Fruit fly (Drosophila melanogaster) whole organism, embryonic: ENCODE results near the gene Rpt6R.

Experiments
- Ada2b ChIP-seq: fragments of 200-800 bp; sonication (Bioruptor generic); IDR thresholded peaks from 2 replicates; pipeline ENCODE4 v1.3.6; 2022; ENCODE audit warnings: missing biosample characterization, missing genetic modification characterization
- Asciz ChIP-seq: fragments of 200-800 bp; sonication (Bioruptor generic); optimal IDR thresholded peaks from 2 replicates; lab custom pipeline; 2017; ENCODE audit warnings: missing biosample characterization, mild to moderate bottlenecking, missing genetic modification characterization, missing genetic modification reagents
- Awh ChIP-seq: fragments of 200-800 bp; sonication (Bioruptor generic); IDR thresholded peaks from 2 replicates; pipeline ENCODE4, ENCODE4 v1.3.6; 2022; ENCODE audit warnings: missing biosample characterization, missing genetic modification characterization
- CG10366 ChIP-seq: fragments of 200-800 bp; sonication (Bioruptor generic); IDR thresholded peaks from 2 replicates; pipeline ENCODE4 v1.3.6; 2022; ENCODE audit warnings: missing biosample characterization, missing genetic modification characterization
- CG11723 ChIP-seq: fragments of 200-800 bp; sonication (Bioruptor generic); optimal IDR thresholded peaks from 2 replicates; lab custom pipeline; 2017; ENCODE audit warnings: missing biosample characterization, mild to moderate bottlenecking, missing genetic modification characterization
- CG12104 ChIP-seq: fragments of 200-800 bp; sonication (Bioruptor generic); optimal IDR thresholded peaks from 3 replicates; lab custom pipeline; 2016; ENCODE audit warnings: missing biosample characterization, missing genetic modification characterization
- CG13296 ChIP-seq: fragments of 200-800 bp; sonication (Bioruptor generic); optimal IDR thresholded peaks from 3 replicates; lab custom pipeline; 2018; ENCODE audit warnings: missing biosample characterization, mild to moderate bottlenecking, missing genetic modification characterization
- CG13624 ChIP-seq: fragments of 200-800 bp; sonication (Bioruptor generic); optimal IDR thresholded peaks from 2 replicates; lab custom pipeline; 2016; ENCODE audit warnings: missing biosample characterization, missing genetic modification characterization
- CG15479 ChIP-seq: fragments of 200-800 bp; sonication (Bioruptor generic); optimal IDR thresholded peaks from 3 replicates; lab custom pipeline; 2019; ENCODE audit warnings: missing biosample characterization, mild to moderate bottlenecking, missing genetic modification characterization, moderate library complexity
- CG16779 ChIP-seq: fragments of 200-800 bp; sonication (Bioruptor generic); IDR thresholded peaks from 2 replicates; pipeline ENCODE4 v1.3.6; 2022; ENCODE audit warnings: missing biosample characterization, missing genetic modification characterization
- CG1832 ChIP-seq: fragments of 200-800 bp; sonication (Bioruptor generic); optimal IDR thresholded peaks from 2 replicates; lab custom pipeline; 2017; ENCODE audit warnings: missing biosample characterization, mild to moderate bottlenecking, missing genetic modification characterization, inconsistent platforms
- CG2116 ChIP-seq: fragments of 200-800 bp; sonication (Bioruptor generic); optimal IDR thresholded peaks from 3 replicates; lab custom pipeline; 2018; ENCODE audit warnings: missing biosample characterization, mild to moderate bottlenecking, missing genetic modification characterization
- CG2199 ChIP-seq: fragments of 200-800 bp; sonication (Bioruptor generic); IDR thresholded peaks from 3 replicates; pipeline ENCODE4 v1.3.6; 2022; ENCODE audit warnings: missing biosample characterization, missing genetic modification characterization
- CG2202 ChIP-seq: fragments of 200-800 bp; sonication (Bioruptor generic); optimal IDR thresholded peaks from 2 replicates; lab custom pipeline; 2018; ENCODE audit warnings: missing biosample characterization, mild to moderate bottlenecking, missing genetic modification characterization
- CG3726 ChIP-seq: fragments of 200-800 bp; sonication (Bioruptor generic); IDR thresholded peaks from 3 replicates; pipeline ENCODE4, ENCODE4 v1.3.6; 2022; ENCODE audit warnings: missing biosample characterization, missing genetic modification characterization
- CG4617 ChIP-seq: fragments of 200-800 bp; sonication (Bioruptor generic); optimal IDR thresholded peaks from 3 replicates; lab custom pipeline; 2016; ENCODE audit warnings: missing biosample characterization, missing genetic modification characterization, borderline replicate concordance
- CG6683 ChIP-seq: fragments of 200-800 bp; sonication (Bioruptor generic); optimal IDR thresholded peaks from 2 replicates; lab custom pipeline; 2017; ENCODE audit warnings: missing biosample characterization, mild to moderate bottlenecking, missing genetic modification characterization, missing genetic modification reagents
- CG9609 ChIP-seq: fragments of 200-800 bp; sonication (Bioruptor generic); optimal IDR thresholded peaks from 3 replicates; lab custom pipeline; 2016; ENCODE audit warnings: missing biosample characterization, missing genetic modification characterization
- CG9876 ChIP-seq: fragments of 200-800 bp; sonication (Bioruptor generic); optimal IDR thresholded peaks from 2 replicates; lab custom pipeline; 2016; ENCODE audit warnings: missing biosample characterization, missing genetic modification characterization
- CHES-1-like ChIP-seq: fragments of 200-800 bp; sonication (Bioruptor generic); optimal IDR thresholded peaks from 2 replicates; lab custom pipeline; 2016; ENCODE audit warnings: missing biosample characterization, missing genetic modification characterization
- Dbx ChIP-seq: fragments of 200-800 bp; sonication (Bioruptor generic); IDR thresholded peaks from 3 replicates; pipeline ENCODE4 v1.3.6; 2022; ENCODE audit warnings: missing biosample characterization, missing genetic modification characterization
- Dll ChIP-seq: fragments of 200-800 bp; sonication (Bioruptor generic); IDR thresholded peaks from 4 replicates; pipeline ENCODE4 v1.3.6; 2022; ENCODE audit warnings: missing biosample characterization, missing genetic modification characterization; ENCODE audit not compliant: partially characterized antibody
- Drgx ChIP-seq: fragments of 200-800 bp; sonication (Bioruptor generic); IDR thresholded peaks from 2 replicates; pipeline ENCODE4 v1.3.6; 2022; ENCODE audit warnings: missing biosample characterization, missing genetic modification characterization
- E2f2 ChIP-seq: fragments of 200-800 bp; sonication (Bioruptor generic); IDR thresholded peaks from 2 replicates; pipeline ENCODE4 v1.3.6; 2022; ENCODE audit warnings: missing biosample characterization, missing genetic modification characterization
- Eip74EF ChIP-seq, 2 experiments: fragments of 200-800 bp in 1 of 2; fragments of >200 bp in 1 of 2; sonication (Bioruptor generic) in 1 of 2; optimal IDR thresholded peaks; 2 replicates each; lab custom pipeline; 2017 to 2019; ENCODE audit warnings: missing biosample characterization in 2 of 2, missing genetic modification characterization in 2 of 2, mild to moderate bottlenecking in 1 of 2, moderate library complexity in 1 of 2
- HmgD ChIP-seq: fragments of 200-800 bp; sonication (Bioruptor generic); optimal IDR thresholded peaks from 3 replicates; lab custom pipeline; 2016; ENCODE audit warnings: missing biosample characterization, missing genetic modification characterization
- Hr39 ChIP-seq: fragments of >200 bp; optimal IDR thresholded peaks from 2 replicates; lab custom pipeline; 2017
- Lhr ChIP-seq: fragments of 200-800 bp; sonication (Bioruptor generic); optimal IDR thresholded peaks from 3 replicates; lab custom pipeline; 2017; ENCODE audit warnings: mild to moderate bottlenecking, missing biosample characterization, missing genetic modification reagents, missing genetic modification characterization
- Lim3 ChIP-seq: fragments of 200-800 bp; sonication (Bioruptor generic); IDR thresholded peaks from 2 replicates; pipeline ENCODE4 v1.3.6; 2022; ENCODE audit warnings: missing biosample characterization, missing genetic modification characterization
- NC2β ChIP-seq: fragments of 200-800 bp; sonication (Bioruptor generic); optimal IDR thresholded peaks from 2 replicates; lab custom pipeline; 2016; ENCODE audit warnings: missing biosample characterization, missing genetic modification characterization
- Sry-δ ChIP-seq: fragments of 200-800 bp; sonication (Bioruptor generic); optimal IDR thresholded peaks from 2 replicates; lab custom pipeline; 2016; ENCODE audit warnings: missing biosample characterization, missing genetic modification characterization
- Xbp1 ChIP-seq: fragments of 200-800 bp; sonication (Bioruptor generic); optimal IDR thresholded peaks from 3 replicates; lab custom pipeline; 2016; ENCODE audit warnings: missing biosample characterization, mild to moderate bottlenecking, missing genetic modification characterization
- ac ChIP-seq: fragments of 200-800 bp; sonication (Bioruptor generic); optimal IDR thresholded peaks from 3 replicates; lab custom pipeline; 2017; ENCODE audit warnings: missing biosample characterization, mild to moderate bottlenecking, missing genetic modification characterization
- al ChIP-seq: fragments of 200-800 bp; sonication (Bioruptor generic); IDR thresholded peaks from 2 replicates; pipeline ENCODE4 v1.3.6; 2022; ENCODE audit warnings: missing biosample characterization, missing genetic modification characterization
- amos ChIP-seq: fragments of 200-800 bp; sonication (Bioruptor generic); IDR thresholded peaks from 2 replicates; pipeline ENCODE4 v1.3.6; 2022; ENCODE audit warnings: missing biosample characterization, missing genetic modification characterization; ENCODE audit not compliant: partially characterized antibody
- ci ChIP-seq: fragments of 200-800 bp; sonication (Bioruptor generic); IDR thresholded peaks from 3 replicates; pipeline ENCODE4 v1.3.6; 2022; ENCODE audit warnings: missing biosample characterization, missing genetic modification characterization
- dmrt11E ChIP-seq: fragments of 200-800 bp; sonication (Bioruptor generic); optimal IDR thresholded peaks from 3 replicates; lab custom pipeline; 2018; ENCODE audit warnings: missing biosample characterization, mild to moderate bottlenecking, missing genetic modification characterization, moderate library complexity
- esg ChIP-seq: fragments of 200-800 bp; sonication (Bioruptor generic); conservative IDR thresholded peaks from 2 replicates; pipeline ENCODE4 v1.3.6; 2022; ENCODE audit warnings: missing biosample characterization, missing genetic modification characterization
- jumu ChIP-seq: fragments of 200-800 bp; sonication (Bioruptor generic); optimal IDR thresholded peaks from 3 replicates; lab custom pipeline; 2016; ENCODE audit warnings: missing biosample characterization, missing genetic modification characterization
- kah ChIP-seq: fragments of 200-800 bp; sonication (Bioruptor generic); optimal IDR thresholded peaks from 2 replicates; lab custom pipeline; 2018; ENCODE audit warnings: missing biosample characterization, mild to moderate bottlenecking, missing genetic modification characterization
- nerfin-2 ChIP-seq: fragments of 200-800 bp; sonication (Bioruptor generic); IDR thresholded peaks from 2 replicates; pipeline ENCODE4 v1.3.6; 2022; ENCODE audit warnings: missing biosample characterization, missing genetic modification characterization; ENCODE audit not compliant: partially characterized antibody
- pan ChIP-seq, 4 experiments: fragments of >200 bp in 3 of 4; fragments of 200-800 bp in 1 of 4; sonication (Bioruptor generic) in 1 of 4; optimal IDR thresholded peaks in 3 of 4; IDR thresholded peaks in 1 of 4; 2 replicates each; pipeline versions ENCODE4 v1.3.6 to Lab custom; 2017 to 2022; ENCODE audit warnings: missing biosample characterization in 2 of 4, missing genetic modification characterization in 2 of 4, mixed read lengths in 1 of 4
- pfk ChIP-seq: fragments of 200-800 bp; sonication (Bioruptor generic); optimal IDR thresholded peaks from 2 replicates; lab custom pipeline; 2018; ENCODE audit warnings: missing biosample characterization, mild to moderate bottlenecking, missing genetic modification characterization, moderate library complexity
- pzg ChIP-seq: fragments of 200-800 bp; sonication (Bioruptor generic); optimal IDR thresholded peaks from 3 replicates; lab custom pipeline; 2018; ENCODE audit warnings: missing biosample characterization, mild to moderate bottlenecking, missing genetic modification characterization, moderate library complexity
- schlank ChIP-seq: fragments of 200-800 bp; sonication (Bioruptor generic); optimal IDR thresholded peaks from 2 replicates; lab custom pipeline; 2018; ENCODE audit warnings: missing biosample characterization, mild to moderate bottlenecking, missing genetic modification characterization
- slp2 ChIP-seq: fragments of 200-800 bp; sonication (Bioruptor generic); optimal IDR thresholded peaks from 2 replicates; lab custom pipeline; 2016; ENCODE audit warnings: missing biosample characterization, missing genetic modification characterization
- sna ChIP-seq: fragments of 200-800 bp; sonication (Bioruptor generic); IDR thresholded peaks from 2 replicates; pipeline ENCODE4 v1.3.6; 2022; ENCODE audit warnings: missing biosample characterization, missing genetic modification characterization; ENCODE audit not compliant: partially characterized antibody
- tin ChIP-seq: fragments of 200-800 bp; sonication (Bioruptor generic); optimal IDR thresholded peaks from 3 replicates; lab custom pipeline; 2016; ENCODE audit warnings: missing biosample characterization, missing genetic modification characterization
- vvl ChIP-seq: fragments of 200-800 bp; sonication (Bioruptor generic); IDR thresholded peaks from 2 replicates; pipeline ENCODE4 v1.3.6; 2022; ENCODE audit warnings: missing biosample characterization, missing genetic modification characterization
- yki ChIP-seq: fragments of >200 bp; optimal IDR thresholded peaks from 3 replicates; lab custom pipeline; 2018

Rpt6R gene

DNA sequence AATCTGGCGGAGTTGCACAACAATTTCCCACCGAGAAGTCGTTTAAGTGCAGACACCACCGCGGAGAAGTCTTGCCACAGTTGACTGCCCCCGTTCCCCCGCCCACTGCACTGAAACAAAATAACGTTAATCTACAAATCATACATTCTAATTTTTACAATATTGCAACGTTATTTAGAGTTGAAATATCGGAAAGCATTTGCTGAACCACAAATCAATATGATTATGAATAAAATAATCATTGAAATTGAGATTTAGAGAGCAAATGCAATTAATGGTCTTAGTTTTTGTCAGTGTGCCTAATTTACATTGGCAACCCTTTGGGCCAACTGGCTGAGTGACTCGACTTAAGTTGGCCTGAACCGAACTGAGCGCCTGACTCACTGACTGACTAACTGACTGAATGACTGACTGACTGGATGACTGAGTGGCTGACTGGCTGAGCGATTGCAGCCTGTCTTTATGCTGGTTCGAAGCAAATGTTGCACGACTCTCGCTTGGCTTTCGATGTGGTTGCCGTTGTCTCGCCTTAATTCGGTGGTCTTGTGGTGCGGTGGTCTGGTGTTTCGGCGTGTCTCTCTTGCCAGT, 12.8 kb downstream of the Rpt6R start (continued):
- TF ChIP-seq Asciz (GFP tag; lab: Kevin White, UChicago) = peak; percentile 78
- TF ChIP-seq Sry-δ (GFP tag; lab: Kevin White, UChicago) = peak; percentile 16
- TF ChIP-seq ac (GFP tag; lab: Kevin White, UChicago) = no peak
- no peak for TF ChIP-seq CG16779
- TF ChIP-seq kah (GFP tag; lab: Kevin White, UChicago) = peak; percentile 67
- peak; percentile 47 for TF ChIP-seq E2f2
- no peak for TF ChIP-seq schlank (tag; lab: Kevin White, UChicago)
- TF ChIP-seq CG13296 (GFP tag; lab: Kevin White, UChicago) = peak; percentile 57
- TF ChIP-seq Eip74EF (GFP tag; optimal IDR thresholded peaks at IDR 0.05; lab: Kevin White, UChicago) = peak in 1 of 2 experiments; percentile 69
- no peak for TF ChIP-seq nerfin-2 (GFP tag; lab: Robert Waterston, UW)
- TF ChIP-seq CG10366 = peak; percentile 80
- peak; percentile 49 for TF ChIP-seq Lim3 (GFP tag; lab: Robert Waterston, UW)
- TF ChIP-seq vvl (GFP tag; lab: Robert Waterston, UW) = peak; percentile 91
- TF ChIP-seq ci (GFP tag; lab: Robert Waterston, UW) = peak; percentile 89
- TF ChIP-seq Hr39 (lab: Kevin White, UChicago) = no peak
- TF ChIP-seq Xbp1 (GFP tag; lab: Kevin White, UChicago) = peak; percentile 82
- TF ChIP-seq CG3726 = 0 out of 3 replicates have a peak, but pooled peaks have one; percentile 50
- peak; percentile 68 for TF ChIP-seq CG2202 (tag; lab: Kevin White, UChicago)
- no peak for TF ChIP-seq CG9876 (GFP tag; lab: Kevin White, UChicago)
- TF ChIP-seq Ada2b = peak; percentile 84
- no peak for TF ChIP-seq CG11723 (GFP tag; lab: Kevin White, UChicago)
- no peak for TF ChIP-seq Dll (GFP tag; lab: Robert Waterston, UW)
- peak; percentile 46 for TF ChIP-seq CG9609
- TF ChIP-seq esg (GFP tag; lab: Robert Waterston, UW) = peak; percentile 90
- peak; percentile 75 for TF ChIP-seq Awh (GFP tag; lab: Robert Waterston, UW)
- TF ChIP-seq CG13624 (GFP tag; lab: Kevin White, UChicago) = peak; percentile 43
- TF ChIP-seq CG6683 (GFP tag; lab: Kevin White, UChicago) = peak; percentile 48
- no peak for TF ChIP-seq CG1832 (GFP tag; lab: Kevin White, UChicago)
- TF ChIP-seq CG4617 (GFP tag; lab: Kevin White, UChicago) = no peak
- TF ChIP-seq amos (GFP tag; lab: Robert Waterston, UW) = no peak
- no peak for TF ChIP-seq al (GFP tag; lab: Robert Waterston, UW)
- TF ChIP-seq CG2199 (GFP tag; lab: Robert Waterston, UW) = peak; percentile 61; the same call in 1 of the 3 replicates
- TF ChIP-seq sna (GFP tag; lab: Robert Waterston, UW) = no peak
- peak; percentile 23 for TF ChIP-seq slp2 (GFP tag; lab: Kevin White, UChicago)
- TF ChIP-seq Lhr (GFP tag; lab: Kevin White, UChicago) = peak; percentile 41
- TF ChIP-seq CG2116 = peak; percentile 14
- no peak for TF ChIP-seq pzg (GFP tag; lab: Kevin White, UChicago)
- no peak for TF ChIP-seq yki
- TF ChIP-seq dmrt11E (tag; lab: Kevin White, UChicago) = peak; percentile 81
- TF ChIP-seq jumu (GFP tag; lab: Kevin White, UChicago) = peak; percentile 71
- peak; percentile 44 for TF ChIP-seq CHES-1-like (GFP tag; lab: Kevin White, UChicago)
- TF ChIP-seq tin (GFP tag; lab: Kevin White, UChicago) = peak; percentile 73
- no peak for TF ChIP-seq CG15479 (GFP tag; lab: Kevin White, UChicago)
- peak; percentile 62 for TF ChIP-seq NC2β (GFP tag; lab: Kevin White, UChicago)
- TF ChIP-seq CG12104 (GFP tag; lab: Kevin White, UChicago) = peak; percentile 15
- TF ChIP-seq pan (optimal IDR thresholded peaks at IDR 0.05; lab: Kevin White, UChicago) = no peak
- peak in 1 of 2 experiments; percentile 80 for TF ChIP-seq pan (GFP tag; optimal IDR thresholded peaks at IDR 0.05 in 1 of 2, IDR thresholded peaks at IDR 0.05 in 1 of 2)
- TF ChIP-seq Drgx (GFP tag; lab: Robert Waterston, UW) = peak; percentile 91
- TF ChIP-seq pfk (GFP tag; lab: Kevin White, UChicago) = no peak
- 0 out of 3 replicates have a peak, but pooled peaks have one; percentile 19 for TF ChIP-seq Dbx (GFP tag; lab: Robert Waterston, UW)
- no peak for TF ChIP-seq HmgD (GFP tag; lab: Kevin White, UChicago)
